Worm (Caenorhabditis elegans): ENCODE data around the gene F21C10.4.

The F21C10.4 gene

ce11 chrV:9128562-9128961, 2.1 kb downstream of the F21C10.4 start:
- TF ChIP-seq lin-13 (GFP tag; optimal IDR thresholded peaks at IDR 0.05), result peak; percentile 45
- peak; percentile 40 for TF ChIP-seq lin-11 (tag; optimal IDR thresholded peaks at IDR 0.05)
- TF ChIP-seq F13H6.1 (tag; optimal IDR thresholded peaks at IDR 0.05), result no peak
- peak; percentile 87 for TF ChIP-seq C34F6.9 (tag; optimal IDR thresholded peaks at IDR 0.05)
- TF ChIP-seq nhr-129 (tag; optimal IDR thresholded peaks at IDR 0.05), result peak; percentile 62
- TF ChIP-seq zag-1 (tag; optimal IDR thresholded peaks at IDR 0.05), result peak; percentile 56
- TF ChIP-seq dmd-4 (tag; optimal IDR thresholded peaks at IDR 0.05), result no peak
- peak; percentile 73 for TF ChIP-seq sma-9 (GFP tag; optimal IDR thresholded peaks at IDR 0.05)
- no peak for TF ChIP-seq sma-9 (tag; optimal IDR thresholded peaks at IDR 0.05)
- no peak for TF ChIP-seq unc-39 (tag; optimal IDR thresholded peaks at IDR 0.05)
- TF ChIP-seq nhr-12 (tag; optimal IDR thresholded peaks at IDR 0.05), result no peak
- peak; percentile 75 for TF ChIP-seq nhr-21 (tag; optimal IDR thresholded peaks at IDR 0.05)
- TF ChIP-seq lsy-2 (tag; optimal IDR thresholded peaks at IDR 0.05), result peak in 1 of 2 experiments; percentile 76
- no peak for TF ChIP-seq skn-1 (tag; optimal IDR thresholded peaks at IDR 0.05)
- TF ChIP-seq nhr-23 (tag; optimal IDR thresholded peaks at IDR 0.05), result no peak
- peak; percentile 75 for TF ChIP-seq unc-55 (GFP tag; optimal IDR thresholded peaks at IDR 0.05)
- peak; percentile 88 to 89 for TF ChIP-seq mdl-1 (tag; optimal IDR thresholded peaks at IDR 0.05)
- TF ChIP-seq gmeb-1 (tag; optimal IDR thresholded peaks at IDR 0.05), result no peak
- no peak for TF ChIP-seq ceh-82 (tag; optimal IDR thresholded peaks at IDR 0.05)
- TF ChIP-seq nhr-6 (tag; optimal IDR thresholded peaks at IDR 0.05), result peak; percentile 34
- no peak for TF ChIP-seq snpc-4 (tag; optimal IDR thresholded peaks at IDR 0.05)
- TF ChIP-seq unc-62 (GFP tag; optimal IDR thresholded peaks at IDR 0.05), result no peak
- TF ChIP-seq ztf-1 (GFP tag; conservative IDR thresholded peaks at IDR 0.05), result no peak
- TF ChIP-seq elt-3 (tag; optimal IDR thresholded peaks at IDR 0.05), result no peak
- no peak for TF ChIP-seq nhr-25 (tag; optimal IDR thresholded peaks at IDR 0.05)
- no peak for TF ChIP-seq fos-1 (tag; optimal IDR thresholded peaks at IDR 0.05)
- TF ChIP-seq elt-1 (tag; optimal IDR thresholded peaks at IDR 0.05), result no peak
- TF ChIP-seq Y55F3AM.14 (GFP tag; optimal IDR thresholded peaks at IDR 0.05), result no peak
- no peak for TF ChIP-seq nhr-11 (tag; optimal IDR thresholded peaks at IDR 0.05)
- TF ChIP-seq ceh-16 (tag; optimal IDR thresholded peaks at IDR 0.05), result no peak
- peak; percentile 66 for TF ChIP-seq crh-2 (tag; optimal IDR thresholded peaks at IDR 0.05)

ce11 chrV:9130766-9131165, 4.3 kb downstream of the F21C10.4 start, which contains the start of gene F21C10.19:
F21C10.19 (plus strand) TSS chrV:9131066.
- TF ChIP-seq peb-1 (tag; optimal IDR thresholded peaks at IDR 0.05) (no peak), ZK546.5 (tag; optimal IDR thresholded peaks at IDR 0.05) (no peak), sma-9 (GFP tag; optimal IDR thresholded peaks at IDR 0.05) (no peak), sma-9 (tag; optimal IDR thresholded peaks at IDR 0.05) (no peak), Y55F3AM.14 (GFP tag; optimal IDR thresholded peaks at IDR 0.05) (no peak), elt-3 (tag; optimal IDR thresholded peaks at IDR 0.05) (no peak), nhr-10 (tag; optimal IDR thresholded peaks at IDR 0.05) (no peak), ztf-4 (tag; optimal IDR thresholded peaks at IDR 0.05) (no peak), unc-55 (GFP tag; optimal IDR thresholded peaks at IDR 0.05) (no peak), nhr-21 (tag; optimal IDR thresholded peaks at IDR 0.05) (no peak), unc-39 (tag; optimal IDR thresholded peaks at IDR 0.05) (no peak), nhr-237 (tag; optimal IDR thresholded peaks at IDR 0.05) (no peak), lsy-2 (tag; optimal IDR thresholded peaks at IDR 0.05) (no peak), nhr-25 (tag; optimal IDR thresholded peaks at IDR 0.05) (no peak), C34F6.9 (tag; optimal IDR thresholded peaks at IDR 0.05) (no peak), mdl-1 (tag; optimal IDR thresholded peaks at IDR 0.05) (no peak), unc-62 (GFP tag; optimal IDR thresholded peaks at IDR 0.05) (no peak), skn-1 (tag; optimal IDR thresholded peaks at IDR 0.05) (no peak), dmd-4 (tag; optimal IDR thresholded peaks at IDR 0.05) (no peak)

- TF ChIP-seq ceh-16 (tag; optimal IDR thresholded peaks at IDR 0.05) (no peak), peb-1 (tag; optimal IDR thresholded peaks at IDR 0.05) (no peak), ztf-1 (GFP tag; conservative IDR thresholded peaks at IDR 0.05) (no peak), blmp-1 (tag; optimal IDR thresholded peaks at IDR 0.05; ENCODE audit: insufficient read depth) (no peak), aly-2 (tag; optimal IDR thresholded peaks at IDR 0.05) (no peak), unc-55 (GFP tag; optimal IDR thresholded peaks at IDR 0.05) (no peak), nhr-6 (tag; optimal IDR thresholded peaks at IDR 0.05) (no peak), sem-4 (tag; optimal IDR thresholded peaks at IDR 0.05) (no peak), nhr-25 (tag; optimal IDR thresholded peaks at IDR 0.05) (no peak), C34F6.9 (tag; optimal IDR thresholded peaks at IDR 0.05) (no peak), egl-27 (tag; optimal IDR thresholded peaks at IDR 0.05) (no peak), nhr-12 (tag; optimal IDR thresholded peaks at IDR 0.05) (no peak), nhr-237 (tag; optimal IDR thresholded peaks at IDR 0.05) (no peak), lin-13 (GFP tag; optimal IDR thresholded peaks at IDR 0.05) (no peak), mdl-1 (tag; optimal IDR thresholded peaks at IDR 0.05) (no peak)
Observed at ce11 chrV:9132043-9132442, 5.6 kb downstream of the F21C10.4 start, which contains the start of gene F21C10.1. F21C10.1 (plus strand) TSS chrV:9132343.
